Fruit fly (Drosophila melanogaster): ENCODE measurements around the gene Mst36Fa.

Gene Mst36Fa

DNA sequence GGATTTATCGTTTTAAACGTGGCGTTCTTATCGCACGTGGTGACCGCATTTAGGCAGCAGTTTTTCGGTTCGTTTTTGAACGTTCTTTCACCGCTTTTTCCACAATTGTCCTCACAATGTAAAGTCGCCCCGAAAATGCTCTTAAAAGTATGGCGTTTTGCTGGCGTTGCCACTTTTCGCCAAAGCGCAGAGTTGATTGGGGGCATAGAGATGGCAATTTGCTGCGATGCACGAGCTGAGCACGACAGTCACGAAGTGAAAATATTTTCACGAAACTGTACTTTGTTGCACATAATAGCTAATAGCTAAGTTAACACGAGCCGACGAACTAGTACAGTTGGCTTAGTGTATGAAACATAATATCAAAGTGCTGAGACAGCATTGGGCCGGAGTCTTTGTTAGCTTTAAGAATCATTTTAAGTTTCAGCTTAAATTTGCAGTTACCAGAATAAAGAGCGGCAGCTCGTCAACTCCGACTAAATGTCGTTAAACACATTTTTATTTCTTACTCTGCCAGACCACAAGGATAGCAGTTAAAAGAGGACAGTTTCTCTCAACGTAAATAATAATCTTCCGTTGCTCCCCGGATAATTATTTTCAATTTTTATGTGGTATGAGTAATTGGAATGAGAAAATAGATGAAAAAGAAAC, 12.0 kb upstream of the Mst36Fa start, which contains the start of gene msl-1 (continued):
- TF ChIP-seq Dfd (GFP tag; optimal IDR thresholded peaks at IDR 0.05) (no peak), stc (GFP tag; IDR thresholded peaks at IDR 0.05) (no peak), CG12659 (GFP tag; optimal IDR thresholded peaks at IDR 0.05) (peak; percentile 54), CG17359 (tag; optimal IDR thresholded peaks at IDR 0.05) (no peak), Hr39 (optimal IDR thresholded peaks at IDR 0.05) (no peak), knrl (GFP tag; IDR thresholded peaks at IDR 0.05; ENCODE audit: partially characterized antibody) (peak; percentile 95), CG9817 (tag; optimal IDR thresholded peaks at IDR 0.05) (peak; percentile 41), al (GFP tag; IDR thresholded peaks at IDR 0.05) (peak; percentile 45; the same call in 1 of the 2 replicates), CG6683 (GFP tag; optimal IDR thresholded peaks at IDR 0.05) (no peak), gsb (GFP tag; IDR thresholded peaks at IDR 0.05) (no peak), Lpt (GFP tag; optimal IDR thresholded peaks at IDR 0.05) (no peak), CG11093 (GFP tag; IDR thresholded peaks at IDR 0.05) (no peak), slp2 (GFP tag; optimal IDR thresholded peaks at IDR 0.05) (no peak), YL-1 (GFP tag; optimal IDR thresholded peaks at IDR 0.05) (peak; percentile 65), klu (GFP tag; IDR thresholded peaks at IDR 0.05) (no peak), nau (GFP tag; optimal IDR thresholded peaks at IDR 0.05) (no peak), Myb (GFP tag; optimal IDR thresholded peaks at IDR 0.05) (peak; percentile 44), esg (GFP tag; conservative IDR thresholded peaks at IDR 0.05) (no peak), CG12071 (GFP tag; optimal IDR thresholded peaks at IDR 0.05) (no peak), CG11723 (GFP tag; optimal IDR thresholded peaks at IDR 0.05) (no peak), tup (GFP tag; optimal IDR thresholded peaks at IDR 0.05) (no peak), CG14014 (GFP tag; IDR thresholded peaks at IDR 0.05) (no peak), HLH54F (GFP tag; optimal IDR thresholded peaks at IDR 0.05) (peak; percentile 42), tll (GFP tag; optimal IDR thresholded peaks at IDR 0.05) (peak in 1 of 2 experiments; percentile 31), CG14710 (tag; optimal IDR thresholded peaks at IDR 0.05) (peak; percentile 16), CG12744 (GFP tag; optimal IDR thresholded peaks at IDR 0.05) (no peak), CG15514 (GFP tag; optimal IDR thresholded peaks at IDR 0.05) (peak; percentile 77), CG4282 (GFP tag; optimal IDR thresholded peaks at IDR 0.05) (no peak), nerfin-1 (tag; optimal IDR thresholded peaks at IDR 0.05) (no peak), NfI (GFP tag; optimal IDR thresholded peaks at IDR 0.05) (peak; percentile 40), CG18599 (GFP tag; optimal IDR thresholded peaks at IDR 0.05) (no peak), Taf1 (GFP tag; IDR thresholded peaks at IDR 0.05) (no peak), CG8388 (GFP tag; optimal IDR thresholded peaks at IDR 0.05) (no peak), CG7786 (GFP tag; optimal IDR thresholded peaks at IDR 0.05) (peak; percentile 58), CG17912 (GFP tag; optimal IDR thresholded peaks at IDR 0.05) (peak; percentile 45), HmgD (GFP tag; optimal IDR thresholded peaks at IDR 0.05) (peak; percentile 79), sisA (GFP tag; IDR thresholded peaks at IDR 0.05) (peak; percentile 38), CG34224 (GFP tag; IDR thresholded peaks at IDR 0.05; ENCODE audit: partially characterized antibody) (peak; percentile 90), en (GFP tag; optimal IDR thresholded peaks at IDR 0.05) (no peak), CG13775 (GFP tag; optimal IDR thresholded peaks at IDR 0.05) (peak; percentile 18), Med (GFP tag) (peak; percentile 86), zf30C (GFP tag; optimal IDR thresholded peaks at IDR 0.05) (no peak), CG2875 (GFP tag; optimal IDR thresholded peaks at IDR 0.05) (no peak), CG11560 (tag; IDR thresholded peaks at IDR 0.05) (no peak), B-H1 (GFP tag; IDR thresholded peaks at IDR 0.05) (no peak), Hey (tag; optimal IDR thresholded peaks at IDR 0.05) (no peak), hb (GFP tag; IDR thresholded peaks at IDR 0.05; ENCODE audit: partially characterized antibody) (peak; percentile 94), insv (GFP tag; optimal IDR thresholded peaks at IDR 0.05) (no peak), CG12104 (GFP tag; optimal IDR thresholded peaks at IDR 0.05) (no peak), C15 (GFP tag; IDR thresholded peaks at IDR 0.05) (no peak)

All from whole organism, embryonic.